Worm (Caenorhabditis elegans): ENCODE data around the gene C27F2.10.

DNA sequence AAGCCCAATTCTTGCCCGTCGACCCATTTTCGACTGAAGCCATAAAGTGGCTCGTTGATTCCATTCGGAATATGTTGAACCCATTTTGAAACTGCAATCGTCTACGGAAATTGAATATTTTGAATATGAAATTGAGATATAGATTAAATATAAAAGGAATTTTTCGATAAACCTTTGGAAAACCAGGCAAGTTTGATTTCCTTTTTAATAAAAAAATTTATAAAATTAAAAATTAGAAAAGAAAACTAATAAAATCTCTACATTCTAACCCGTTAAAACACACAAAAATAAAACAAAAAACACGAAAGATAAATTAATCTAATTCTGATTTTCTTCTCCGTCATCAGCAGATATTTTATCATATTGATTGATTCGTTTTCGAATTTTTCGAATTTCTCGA lies 20.2 kb upstream of the C27F2.10 start, which contains the start of gene R144.12:
- TF ChIP-seq elt-1 (tag; optimal IDR thresholded peaks at IDR 0.05) (no peak), nhr-11 (tag; optimal IDR thresholded peaks at IDR 0.05) (no peak), nhr-77 (tag; optimal IDR thresholded peaks at IDR 0.05) (no peak), unc-62 (GFP tag; optimal IDR thresholded peaks at IDR 0.05) (no peak), ztf-11 (tag; optimal IDR thresholded peaks at IDR 0.05) (no peak)

Measured in whole organism, L3 larva.